Fruit fly (Drosophila melanogaster) whole organism, larva: ENCODE measurements around the gene cutlet.

Experiments
- noc ChIP-seq: fragments of 200-800 bp; sonication (Bioruptor generic); optimal IDR thresholded peaks from 3 replicates; lab custom pipeline; 2019; ENCODE audit warnings: missing biosample characterization, mild to moderate bottlenecking, missing genetic modification characterization, moderate library complexity

The cutlet gene

DNA sequence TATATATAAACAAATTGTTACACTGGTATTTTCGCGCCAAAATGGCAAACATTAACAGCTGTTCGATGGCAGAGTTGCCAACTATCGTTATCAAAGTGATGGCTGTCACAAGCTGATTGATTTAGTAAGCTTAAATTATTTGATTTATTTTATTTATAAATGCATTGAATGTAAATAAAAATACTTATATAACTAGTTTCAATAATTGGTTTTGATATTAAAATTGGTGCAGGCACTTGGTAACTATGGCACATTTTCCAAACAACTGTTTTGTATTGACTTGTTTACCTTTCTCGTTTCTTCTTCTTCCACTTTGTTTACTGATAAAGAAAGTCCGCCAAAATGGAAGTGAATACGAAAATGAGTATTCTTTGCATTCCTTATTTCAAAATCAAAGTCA is at the start of gene cutlet:
TSS of gene cutlet (minus strand) at position 84 of the 400 bp plus-strand sequence.
- TF ChIP-seq noc = no peak

- no peak for TF ChIP-seq noc
These were observed 45.3 kb upstream of the cutlet start, which contains the start of gene CG43707 for dm6 chr2L:3756831-3757351. Gene CG43707 (plus strand): TSS chr2L:3757256.

DNA sequence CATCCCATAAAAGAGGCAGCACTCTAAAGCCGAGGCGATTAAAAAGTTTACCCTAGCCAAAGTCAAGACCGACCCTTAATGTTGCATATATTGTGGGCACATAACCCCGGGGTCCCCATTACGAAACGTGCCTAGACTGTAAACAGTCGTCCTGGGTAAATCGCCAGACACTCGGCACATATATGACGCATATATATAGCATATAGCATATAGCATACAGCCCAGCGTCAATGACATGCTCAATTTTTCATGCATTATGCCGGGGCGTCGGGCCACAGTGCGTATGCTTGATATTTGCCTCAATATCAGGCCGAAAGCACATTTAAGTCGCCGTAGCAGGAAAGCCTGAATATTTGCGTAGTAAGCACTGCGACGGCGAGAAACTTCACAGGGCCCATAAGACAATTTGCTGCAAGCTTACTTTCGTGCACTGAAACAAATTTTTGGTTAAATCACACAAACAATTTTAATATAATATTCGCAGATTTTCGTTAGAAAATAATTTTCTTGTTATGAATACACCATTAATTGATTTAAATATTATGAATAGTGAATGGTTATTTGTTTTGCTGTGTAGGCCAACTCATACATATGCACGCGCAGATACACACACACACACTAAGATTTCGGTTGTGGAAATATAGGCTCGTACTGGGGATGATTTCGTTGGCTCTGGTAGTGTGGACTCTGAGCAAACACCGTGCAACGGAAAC is 43.4 kb upstream of the cutlet start:
- no peak for TF ChIP-seq noc

DNA sequence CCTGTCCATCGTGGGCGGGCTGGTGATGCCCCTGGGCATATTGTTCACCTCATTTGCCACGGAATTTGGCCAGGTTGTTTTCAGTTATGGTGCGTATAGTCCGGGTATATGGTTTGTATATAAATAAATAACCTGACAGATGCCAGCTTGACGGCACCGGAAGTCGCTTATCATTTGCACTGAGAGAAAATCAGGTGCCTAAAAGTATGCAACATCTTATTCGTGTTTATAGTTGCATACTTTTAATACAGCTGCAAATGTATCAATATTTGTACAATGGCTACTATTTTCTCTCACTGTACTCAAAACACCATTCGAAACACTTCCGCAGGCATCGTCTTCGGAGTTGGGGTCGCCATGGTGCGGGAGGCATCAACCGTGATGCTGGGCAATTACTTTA is 37.1 kb upstream of the cutlet start:
- no peak for TF ChIP-seq noc

DNA sequence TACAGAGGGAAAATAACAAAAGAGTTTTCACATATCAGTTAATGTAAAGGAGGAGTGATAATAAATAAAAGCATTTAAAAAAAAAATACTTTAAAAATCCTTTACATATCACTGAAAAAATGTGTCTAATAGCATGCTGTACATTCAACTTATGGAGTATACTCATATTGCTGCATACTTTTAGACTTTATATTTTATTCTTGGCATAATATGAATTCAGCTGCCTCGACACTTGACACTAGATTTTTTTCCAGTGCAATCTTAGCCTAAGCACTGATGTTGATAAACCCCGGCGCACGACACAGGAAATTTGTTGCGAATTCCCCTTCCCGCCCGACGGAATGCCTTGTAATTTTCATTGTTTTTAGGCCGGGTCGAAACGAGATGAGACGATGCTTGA is 28.9 kb upstream of the cutlet start:
- TF ChIP-seq noc = no peak

dm6 chr2L:3737682-3738081 is 26.1 kb upstream of the cutlet start:
- TF ChIP-seq noc = no peak

- TF ChIP-seq noc = no peak
These were observed 25.6 kb upstream of the cutlet start for dm6 chr2L:3737003-3737662.

- TF ChIP-seq noc = no peak
These were observed 19.5 kb upstream of the cutlet start for dm6 chr2L:3731055-3731454.

DNA sequence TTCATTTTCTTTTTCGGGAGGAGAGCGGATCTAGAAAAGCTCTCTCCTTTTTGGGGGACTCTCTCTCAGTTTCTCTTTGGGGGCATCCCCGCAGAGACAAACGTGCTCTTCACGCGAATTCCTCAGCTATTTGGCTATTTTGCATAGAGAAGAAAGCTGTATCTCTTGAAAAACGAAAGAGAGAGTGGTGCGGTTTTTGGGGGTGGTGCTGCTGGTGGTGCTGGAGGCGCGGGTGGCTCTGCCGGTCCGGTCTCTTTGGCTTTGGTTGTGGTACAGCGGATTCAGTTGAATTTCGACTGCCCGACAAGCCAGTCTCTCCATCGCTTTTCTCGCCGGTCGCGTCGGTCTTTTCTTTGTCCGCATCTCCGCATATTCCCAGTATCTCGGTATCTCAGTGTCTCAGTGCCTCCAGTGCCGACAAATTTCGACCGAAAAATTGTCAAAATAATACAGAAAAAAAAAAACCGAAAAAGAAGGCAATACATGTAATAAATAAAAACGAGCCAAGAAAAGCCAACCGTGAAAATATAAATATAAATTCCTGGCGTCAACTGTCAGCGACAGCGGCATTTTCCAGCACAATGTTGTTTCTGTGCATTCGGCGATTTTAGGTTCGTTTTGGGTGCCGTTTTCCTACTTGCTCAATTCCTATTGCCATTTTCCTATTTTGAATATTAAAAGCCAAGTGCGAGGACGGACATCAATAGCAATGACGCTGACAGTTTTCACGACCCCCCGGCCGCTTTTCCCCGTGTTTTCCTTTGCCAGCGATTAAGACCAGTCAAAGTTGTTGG is 18.8 kb upstream of the cutlet start, which contains the start of gene CG10019:
TSS of gene CG10019 (plus strand) at position 285 of the 794 bp plus-strand sequence.
- TF ChIP-seq noc = no peak

DNA sequence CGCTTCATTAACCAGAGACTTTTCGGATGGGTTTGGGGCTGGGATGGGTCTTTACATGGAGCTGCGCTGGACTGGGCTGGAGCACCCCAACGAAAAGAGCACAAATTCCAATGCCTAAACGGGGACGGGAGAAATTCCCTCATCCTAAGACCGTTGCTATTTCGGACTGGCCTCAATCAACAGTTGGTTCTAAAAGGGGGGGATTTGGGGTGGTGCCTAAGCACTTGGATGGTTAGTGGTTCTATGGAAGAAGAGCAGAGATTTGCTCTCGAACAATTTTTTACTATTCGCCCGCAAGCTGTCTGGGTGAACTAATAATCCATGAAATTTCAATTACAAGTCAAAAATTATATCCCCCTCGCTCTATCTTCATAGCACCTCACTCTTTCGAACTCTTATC is 18.1 kb upstream of the cutlet start:
- TF ChIP-seq noc = no peak

DNA sequence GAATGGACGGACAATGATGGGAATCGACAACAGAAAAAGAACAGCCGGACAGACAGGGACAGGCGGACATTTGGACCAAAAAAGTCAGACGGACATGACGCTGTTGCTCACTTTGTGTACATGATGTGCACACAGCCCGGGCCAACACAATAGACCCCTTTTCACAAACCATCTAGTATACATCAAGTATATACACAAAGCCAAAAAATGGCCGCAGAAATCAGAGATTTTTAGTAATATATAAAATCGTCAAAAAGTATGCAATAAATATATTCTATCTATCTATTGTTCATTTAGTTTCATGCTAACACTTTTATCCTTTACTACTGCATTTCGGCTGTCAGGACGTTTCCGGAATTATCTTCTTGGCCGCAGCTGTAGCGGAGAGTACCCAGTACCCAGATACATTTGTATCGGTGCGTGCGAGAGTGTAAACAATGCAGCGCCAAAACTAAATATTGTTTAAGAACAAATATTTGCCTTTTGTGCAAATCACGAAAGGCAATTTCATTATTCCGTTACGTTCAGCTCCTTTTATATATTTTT is 7.9 kb upstream of the cutlet start:
- no peak for TF ChIP-seq noc

dm6 chr2L:3717673-3718235 is 6.2 kb upstream of the cutlet start, which contains the start of the genes lectin-24A and Shaw:
Gene lectin-24A (minus strand): TSS chr2L:3717773.
Gene Shaw (plus strand): TSS chr2L:3718185.
- no peak for TF ChIP-seq noc

DNA sequence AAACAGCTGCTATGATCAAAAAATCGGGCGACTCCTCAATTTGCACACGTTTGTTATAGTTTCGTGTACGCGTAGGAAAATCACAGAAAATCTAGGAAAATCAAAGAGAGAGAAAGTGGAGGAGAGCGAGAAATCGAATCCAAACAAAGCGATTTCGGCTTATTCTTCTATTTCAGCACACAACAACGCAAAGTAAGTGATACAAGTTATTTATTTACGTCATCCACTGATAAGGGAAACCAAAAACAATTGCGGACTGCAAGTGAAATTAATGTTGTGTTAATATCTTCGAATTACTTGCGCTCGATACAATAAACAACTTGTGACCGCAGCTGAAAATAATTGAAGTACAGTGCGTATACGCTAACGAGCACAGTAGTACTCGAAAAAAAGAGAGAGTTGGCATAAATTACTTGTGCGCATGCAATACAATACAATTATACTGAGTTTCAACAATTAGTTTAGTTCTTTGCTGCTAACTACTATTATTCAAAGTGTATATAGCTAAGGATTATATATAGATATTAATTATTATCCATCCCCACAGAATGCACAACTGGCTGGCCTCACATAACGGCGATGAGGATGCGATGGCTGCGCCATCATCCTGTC is 2.1 kb upstream of the cutlet start:
- no peak for TF ChIP-seq noc

- TF ChIP-seq noc = no peak
These were observed 1.4 kb upstream of the cutlet start, which contains the start of the genes CG31955 and CG2818 for dm6 chr2L:3712949-3713416. Gene CG31955 (minus strand): TSS chr2L:3713105. Gene CG2818 (plus strand): TSS chr2L:3713360.

- TF ChIP-seq noc = no peak
These were observed 4.6 kb downstream of the cutlet start, which contains the start of gene CG31777 for dm6 chr2L:3706963-3707362. Gene CG31777 (minus strand): TSS chr2L:3707063.
